Fruit fly (Drosophila melanogaster) whole organism, embryonic: Measurements from ENCODE around the gene CG44000.
A peak's percentile ranks its signal among the peaks of the same experiment; 100 is the strongest.

Source experiments
- ATbp ChIP-seq: fragments of 200-800 bp; sonication (Bioruptor generic); optimal IDR thresholded peaks from 2 replicates; lab custom pipeline; 2017; ENCODE audit warnings: missing biosample characterization, mild to moderate bottlenecking, missing genetic modification characterization, missing genetic modification reagents
- CG1024 ChIP-seq: fragments of 200-800 bp; sonication (Bioruptor generic); IDR thresholded peaks from 2 replicates; pipeline ENCODE4 v1.3.6; 2022; ENCODE audit warnings: missing biosample characterization, missing genetic modification characterization
- CG11456 ChIP-seq: fragments of 200-800 bp; sonication (Bioruptor generic); IDR thresholded peaks from 3 replicates; pipeline ENCODE4 v1.3.6; 2022; ENCODE audit warnings: missing biosample characterization, missing genetic modification characterization
- CG12219 ChIP-seq: fragments of 200-800 bp; sonication (Bioruptor generic); optimal IDR thresholded peaks from 3 replicates; lab custom pipeline; 2018; ENCODE audit warnings: missing biosample characterization, mild to moderate bottlenecking, missing genetic modification characterization
- CG17359 ChIP-seq: fragments of 200-800 bp; sonication (Bioruptor generic); optimal IDR thresholded peaks from 3 replicates; lab custom pipeline; 2018; ENCODE audit warnings: missing biosample characterization, mild to moderate bottlenecking, missing genetic modification characterization, moderate library complexity
- CG18619 ChIP-seq: fragments of 200-800 bp; sonication (Bioruptor generic); optimal IDR thresholded peaks from 3 replicates; lab custom pipeline; 2017; ENCODE audit warnings: missing biosample characterization, mild to moderate bottlenecking, missing genetic modification characterization
- CG2120 ChIP-seq: fragments of 200-800 bp; sonication (Bioruptor generic); optimal IDR thresholded peaks from 3 replicates; lab custom pipeline; 2016; ENCODE audit warnings: missing biosample characterization, missing genetic modification characterization
- CG2875 ChIP-seq: fragments of 200-800 bp; sonication (Bioruptor generic); optimal IDR thresholded peaks from 2 replicates; lab custom pipeline; 2017; ENCODE audit warnings: missing biosample characterization, mild to moderate bottlenecking, missing genetic modification characterization, missing genetic modification reagents
- CG4617 ChIP-seq: fragments of 200-800 bp; sonication (Bioruptor generic); optimal IDR thresholded peaks from 3 replicates; lab custom pipeline; 2016; ENCODE audit warnings: missing biosample characterization, missing genetic modification characterization, borderline replicate concordance
- CG6683 ChIP-seq: fragments of 200-800 bp; sonication (Bioruptor generic); optimal IDR thresholded peaks from 2 replicates; lab custom pipeline; 2017; ENCODE audit warnings: missing biosample characterization, mild to moderate bottlenecking, missing genetic modification characterization, missing genetic modification reagents
- CG7357 ChIP-seq: fragments of 200-800 bp; sonication (Bioruptor generic); IDR thresholded peaks from 3 replicates; pipeline ENCODE4 v1.3.6; 2022; ENCODE audit warnings: missing biosample characterization, missing genetic modification characterization
- CG7786 ChIP-seq: fragments of 200-800 bp; sonication (Bioruptor generic); optimal IDR thresholded peaks from 2 replicates; lab custom pipeline; 2016; ENCODE audit warnings: missing biosample characterization, missing genetic modification characterization
- CG7839 ChIP-seq: fragments of 200-800 bp; sonication (Bioruptor generic); optimal IDR thresholded peaks from 3 replicates; lab custom pipeline; 2018; ENCODE audit warnings: missing biosample characterization, mild to moderate bottlenecking, missing genetic modification characterization, moderate library complexity
- CG9215 ChIP-seq: fragments of 200-800 bp; sonication (Bioruptor generic); IDR thresholded peaks from 2 replicates; pipeline ENCODE4 v1.3.6; 2022; ENCODE audit warnings: missing biosample characterization, missing genetic modification characterization
- CHES-1-like ChIP-seq: fragments of 200-800 bp; sonication (Bioruptor generic); optimal IDR thresholded peaks from 2 replicates; lab custom pipeline; 2016; ENCODE audit warnings: missing biosample characterization, missing genetic modification characterization
- Deaf1 ChIP-seq: fragments of 200-800 bp; optimal IDR thresholded peaks from 3 replicates; lab custom pipeline; 2019; ENCODE audit warnings: missing biosample characterization, mild to moderate bottlenecking, missing genetic modification characterization, moderate library complexity
- Dip3 ChIP-seq: fragments of 200-800 bp; sonication (Bioruptor generic); optimal IDR thresholded peaks from 3 replicates; lab custom pipeline; 2016; ENCODE audit warnings: missing biosample characterization, missing genetic modification characterization
- Fer1 ChIP-seq: fragments of 200-800 bp; sonication (Bioruptor generic); optimal IDR thresholded peaks from 2 replicates; lab custom pipeline; 2017; ENCODE audit warnings: missing biosample characterization, mild to moderate bottlenecking, missing genetic modification characterization
- H15 ChIP-seq: fragments of 200-800 bp; sonication (Bioruptor generic); IDR thresholded peaks from 3 replicates; pipeline ENCODE4 v1.3.6; 2022; ENCODE audit warnings: missing biosample characterization, missing genetic modification characterization
- Hand ChIP-seq: fragments of 200-800 bp; sonication (Bioruptor generic); optimal IDR thresholded peaks from 2 replicates; lab custom pipeline; 2017; ENCODE audit warnings: mild to moderate bottlenecking, missing biosample characterization, missing genetic modification reagents, missing genetic modification characterization
- Hr3 ChIP-seq: fragments of 200-800 bp; sonication (Bioruptor generic); optimal IDR thresholded peaks from 3 replicates; lab custom pipeline; 2016; ENCODE audit warnings: missing biosample characterization, missing genetic modification characterization
- Hr51 ChIP-seq, 2 experiments: fragments of 200-800 bp; sonication (Bioruptor generic); optimal IDR thresholded peaks; 2 replicates in 1 of 2; 3 replicates in 1 of 2; lab custom pipeline; 2016 to 2018; ENCODE audit warnings: missing biosample characterization in 2 of 2, missing genetic modification characterization in 2 of 2, mild to moderate bottlenecking in 1 of 2, moderate library complexity in 1 of 2
- Pdp1 ChIP-seq, 2 experiments: fragments of 200-800 bp; sonication (Bioruptor generic); optimal IDR thresholded peaks; 3 replicates each; lab custom pipeline; 2016; ENCODE audit warnings: missing biosample characterization in 2 of 2, missing genetic modification characterization in 2 of 2, mild to moderate bottlenecking in 1 of 2, moderate library complexity in 1 of 2
- Scr ChIP-seq: fragments of 200-800 bp; sonication (Bioruptor generic); IDR thresholded peaks from 2 replicates; pipeline ENCODE4 v1.3.6; 2022; ENCODE audit warnings: missing biosample characterization, missing genetic modification characterization; ENCODE audit not compliant: partially characterized antibody
- TFAM ChIP-seq: fragments of 200-800 bp; sonication (Bioruptor generic); optimal IDR thresholded peaks from 2 replicates; lab custom pipeline; 2017; ENCODE audit warnings: missing biosample characterization, missing genetic modification characterization, inconsistent platforms
- Taf1 ChIP-seq: fragments of 200-800 bp; sonication (Bioruptor generic); IDR thresholded peaks from 2 replicates; pipeline ENCODE4 v1.3.6; 2022; ENCODE audit warnings: missing biosample characterization, missing genetic modification characterization
- Xbp1 ChIP-seq: fragments of 200-800 bp; sonication (Bioruptor generic); optimal IDR thresholded peaks from 3 replicates; lab custom pipeline; 2016; ENCODE audit warnings: missing biosample characterization, mild to moderate bottlenecking, missing genetic modification characterization
- ap ChIP-seq: fragments of 200-800 bp; sonication (Bioruptor generic); IDR thresholded peaks from 2 replicates; pipeline ENCODE4 v1.3.6; 2022; ENCODE audit warnings: missing biosample characterization, missing genetic modification characterization
- ash1 ChIP-seq: fragments of 200-800 bp; sonication (Bioruptor generic); optimal IDR thresholded peaks from 2 replicates; lab custom pipeline; 2018; ENCODE audit warnings: missing biosample characterization, mild to moderate bottlenecking, missing genetic modification characterization
- dimm ChIP-seq: fragments of 200-800 bp; sonication (Bioruptor generic); IDR thresholded peaks from 2 replicates; pipeline ENCODE4 v1.3.6; 2022; ENCODE audit warnings: missing biosample characterization, missing genetic modification characterization
- dysf ChIP-seq: fragments of 200-800 bp; sonication (Bioruptor generic); IDR thresholded peaks from 3 replicates; pipeline ENCODE4 v1.3.6; 2022; ENCODE audit warnings: missing biosample characterization, missing genetic modification characterization
- fd3F ChIP-seq: fragments of 200-800 bp; sonication (Bioruptor generic); optimal IDR thresholded peaks from 2 replicates; lab custom pipeline; 2018; ENCODE audit warnings: missing biosample characterization, mild to moderate bottlenecking, missing genetic modification characterization, moderate library complexity
- ftz-f1 ChIP-seq: fragments of 200-800 bp; sonication (Bioruptor generic); optimal IDR thresholded peaks from 2 replicates; lab custom pipeline; 2016; ENCODE audit warnings: missing biosample characterization, missing genetic modification characterization
- gem ChIP-seq: fragments of 200-800 bp; sonication (Bioruptor generic); optimal IDR thresholded peaks from 2 replicates; lab custom pipeline; 2019; ENCODE audit warnings: missing biosample characterization, mild to moderate bottlenecking, missing genetic modification characterization, moderate library complexity
- gsb ChIP-seq: fragments of 200-800 bp; sonication (Bioruptor generic); IDR thresholded peaks from 2 replicates; pipeline ENCODE4 v1.3.6; 2022; ENCODE audit warnings: missing biosample characterization, missing genetic modification characterization
- knrl ChIP-seq: fragments of 200-800 bp; sonication (Bioruptor generic); IDR thresholded peaks from 3 replicates; pipeline ENCODE4 v1.3.6; 2022; ENCODE audit warnings: missing biosample characterization, missing genetic modification characterization; ENCODE audit not compliant: partially characterized antibody
- mld ChIP-seq: fragments of 200-800 bp; sonication (Bioruptor generic); IDR thresholded peaks from 3 replicates; pipeline ENCODE4 v1.3.6; 2022; ENCODE audit warnings: missing biosample characterization, missing genetic modification characterization; ENCODE audit not compliant: partially characterized antibody
- nom ChIP-seq: fragments of 200-800 bp; sonication (Bioruptor generic); optimal IDR thresholded peaks from 2 replicates; lab custom pipeline; 2017; ENCODE audit warnings: missing biosample characterization, missing genetic modification characterization, mild to moderate bottlenecking, moderate library complexity, missing genetic modification reagents
- oc ChIP-seq: fragments of 200-800 bp; sonication (Bioruptor generic); optimal IDR thresholded peaks from 2 replicates; lab custom pipeline; 2018; ENCODE audit warnings: missing biosample characterization, mild to moderate bottlenecking, missing genetic modification characterization, moderate library complexity
- otp ChIP-seq: fragments of 200-800 bp; sonication (Bioruptor generic); IDR thresholded peaks from 3 replicates; pipeline ENCODE4, ENCODE4 v1.3.6; 2022; ENCODE audit warnings: missing biosample characterization, missing genetic modification characterization
- pita ChIP-seq: fragments of 200-800 bp; sonication (Bioruptor generic); optimal IDR thresholded peaks from 2 replicates; lab custom pipeline; 2017; ENCODE audit warnings: missing biosample characterization, mild to moderate bottlenecking, missing genetic modification characterization
- row ChIP-seq: fragments of 200-800 bp; sonication (Bioruptor generic); IDR thresholded peaks from 3 replicates; pipeline ENCODE4 v1.3.6; 2022; ENCODE audit warnings: missing biosample characterization, missing genetic modification characterization
- ssp ChIP-seq: fragments of 200-800 bp; sonication (Bioruptor generic); IDR thresholded peaks from 2 replicates; pipeline ENCODE4 v1.3.6; 2022; ENCODE audit warnings: missing biosample characterization, missing genetic modification characterization
- stc ChIP-seq: fragments of 200-800 bp; sonication (Bioruptor generic); IDR thresholded peaks from 2 replicates; pipeline ENCODE4 v1.3.6; 2022; ENCODE audit warnings: missing biosample characterization, missing genetic modification characterization
- sug ChIP-seq: fragments of 200-800 bp; optimal IDR thresholded peaks from 2 replicates; lab custom pipeline; 2019; ENCODE audit warnings: missing biosample characterization, mild to moderate bottlenecking, missing genetic modification characterization, moderate library complexity
- vnd ChIP-seq: fragments of 200-800 bp; sonication (Bioruptor generic); IDR thresholded peaks from 3 replicates; pipeline ENCODE4 v1.3.6; 2022; ENCODE audit warnings: missing biosample characterization, missing genetic modification characterization; ENCODE audit not compliant: partially characterized antibody
- wdn ChIP-seq: fragments of 200-800 bp; sonication (Bioruptor generic); IDR thresholded peaks from 2 replicates; pipeline ENCODE4 v1.3.6; 2022; ENCODE audit warnings: missing biosample characterization, missing genetic modification characterization

CG44000 gene

DNA sequence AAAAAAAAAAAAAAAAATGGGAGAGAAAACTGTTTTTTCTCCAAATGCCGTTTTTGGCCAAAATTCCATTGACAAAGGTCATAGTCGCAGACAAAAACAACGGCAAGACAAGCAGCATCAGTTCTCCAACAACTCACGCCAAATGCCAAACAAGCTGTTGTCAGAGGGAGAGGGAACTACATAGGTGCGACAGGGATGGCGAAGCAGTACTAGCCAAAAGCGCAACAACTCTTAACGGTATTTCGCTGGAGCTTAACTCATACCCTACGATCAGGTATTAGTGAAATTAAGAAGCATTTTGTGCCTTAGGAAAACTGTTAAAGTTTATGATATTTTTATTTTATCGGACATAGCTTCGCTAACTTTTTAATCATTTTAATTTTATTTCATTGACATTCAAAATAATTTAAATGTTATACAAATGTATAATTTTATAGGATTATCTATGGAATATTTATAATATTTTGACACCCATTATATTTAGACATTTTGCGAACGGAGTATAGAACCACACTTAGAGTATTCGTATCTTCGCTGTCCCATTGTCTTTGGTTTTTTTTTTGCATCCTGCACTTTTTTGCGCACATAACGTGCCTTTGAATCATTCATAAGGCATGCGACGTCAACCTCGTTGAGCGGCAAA is 37.3 kb downstream of the CG44000 start (continued):
- TF ChIP-seq Fer1 (peak; percentile 14), oc (tag; lab: Kevin White, UChicago) (peak; percentile 39), CG9215 (GFP tag; lab: Robert Waterston, UW) (no peak), Dip3 (GFP tag; lab: Kevin White, UChicago) (no peak), stc (GFP tag; lab: Robert Waterston, UW) (peak; percentile 18; the same call in 1 of the 2 replicates), dimm (GFP tag; lab: Robert Waterston, UW) (no peak)

DNA sequence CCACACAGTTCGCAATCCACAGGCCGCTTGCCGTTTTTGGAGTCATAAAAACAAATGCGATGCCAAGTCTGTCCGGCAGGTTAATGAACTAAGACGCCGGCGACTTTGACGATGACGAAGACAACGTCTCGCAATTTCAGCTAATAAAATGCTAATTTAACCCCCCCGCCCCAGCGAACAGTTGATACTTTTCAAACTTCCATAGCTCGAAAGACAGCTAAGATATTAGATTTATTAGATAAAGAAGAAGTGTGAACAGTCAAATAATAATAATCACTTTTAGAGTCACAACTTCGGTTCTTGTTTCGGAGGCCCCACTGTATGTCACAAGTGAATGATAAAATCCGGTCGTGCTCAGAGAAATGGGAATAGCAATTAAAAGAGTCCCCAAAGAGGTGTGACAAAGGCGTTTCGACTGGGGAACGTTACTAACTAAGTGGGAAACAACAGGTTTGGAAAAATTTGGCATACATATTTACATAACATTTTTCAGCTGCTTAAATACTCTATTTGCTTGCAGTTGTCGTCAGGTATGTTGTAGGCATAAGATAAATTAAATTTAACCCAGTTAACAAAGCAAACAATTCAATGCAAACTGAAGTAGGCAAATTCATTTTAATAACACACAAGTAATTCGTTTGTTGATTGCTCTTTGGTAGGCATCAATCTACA is 41.7 kb downstream of the CG44000 start:
- TF ChIP-seq TFAM (GFP tag; lab: Kevin White, UChicago) (no peak), Hr3 (GFP tag; lab: Kevin White, UChicago) (no peak), Pdp1 (GFP tag; optimal IDR thresholded peaks at IDR 0.05; lab: Kevin White, UChicago) (no peak), knrl (GFP tag; lab: Robert Waterston, UW) (no peak), Xbp1 (GFP tag; lab: Kevin White, UChicago) (no peak), CG4617 (GFP tag; lab: Kevin White, UChicago) (no peak), CG7357 (GFP tag; lab: Robert Waterston, UW) (no peak), CG17359 (tag; lab: Kevin White, UChicago) (no peak), Taf1 (GFP tag; lab: Robert Waterston, UW) (no peak), wdn (GFP tag; lab: Robert Waterston, UW) (no peak), fd3F (no peak), H15 (GFP tag; lab: Robert Waterston, UW) (no peak), mld (GFP tag; lab: Robert Waterston, UW) (no peak), CG7786 (GFP tag; lab: Kevin White, UChicago) (peak; percentile 8), ap (peak; percentile 17; the same call in 1 of the 2 replicates), gsb (GFP tag; lab: Robert Waterston, UW) (no peak), Hand (GFP tag; lab: Kevin White, UChicago) (peak; percentile 10), otp (0 out of 3 replicates have a peak, but pooled peaks have one; percentile 23), dysf (GFP tag; lab: Robert Waterston, UW) (peak; percentile 18; the same call in 1 of the 3 replicates), CG7839 (tag; lab: Kevin White, UChicago) (no peak), row (GFP tag; lab: Robert Waterston, UW) (0 out of 3 replicates have a peak, but pooled peaks have one; percentile 30), ftz-f1 (GFP tag; lab: Kevin White, UChicago) (no peak), ATbp (GFP tag; lab: Kevin White, UChicago) (peak; percentile 68), CG18619 (GFP tag; lab: Kevin White, UChicago) (peak; percentile 6), Deaf1 (tag; lab: Kevin White, UChicago) (no peak), sug (tag; lab: Kevin White, UChicago) (no peak), CG12219 (GFP tag; lab: Kevin White, UChicago) (no peak), pita (GFP tag; lab: Kevin White, UChicago) (no peak), CG2120 (GFP tag; lab: Kevin White, UChicago) (peak; percentile 44), CG11456 (GFP tag; lab: Robert Waterston, UW) (no peak), CG2875 (GFP tag; lab: Kevin White, UChicago) (no peak), gem (tag; lab: Kevin White, UChicago) (peak; percentile 26), nom (GFP tag; lab: Kevin White, UChicago) (no peak), CG6683 (GFP tag; lab: Kevin White, UChicago) (no peak), ssp (GFP tag; lab: Robert Waterston, UW) (no peak), Scr (GFP tag; lab: Robert Waterston, UW) (no peak), vnd (GFP tag; lab: Robert Waterston, UW) (no peak), CHES-1-like (peak; percentile 20), CG1024 (GFP tag; lab: Robert Waterston, UW) (no peak), Hr51 (GFP tag; optimal IDR thresholded peaks at IDR 0.05; lab: Kevin White, UChicago) (peak in 1 of 2 experiments; percentile 21), ash1 (GFP tag; lab: Kevin White, UChicago) (no peak)
